Worm (Caenorhabditis elegans) whole organism, midembryonic: Measurements from ENCODE around the gene Y45F10C.1.

ENCODE experiments used
- T22C8.4 ChIP-seq: fragments of 200-800 bp; sonication (Bioruptor generic); IDR thresholded peaks from 2 replicates; pipeline ENCODE4 v1.3.6; 2022; ENCODE audit warnings: missing genetic modification characterization, missing compliant biosample characterization
- flt-1 ChIP-seq: fragments of 200-800 bp; sonication (Bioruptor generic); IDR thresholded peaks from 2 replicates; pipeline ENCODE4 v1.3.6; 2022; ENCODE audit warnings: missing genetic modification characterization, missing compliant biosample characterization
- klf-2 ChIP-seq: fragments of 200-800 bp; sonication (Bioruptor generic); conservative IDR thresholded peaks from 2 replicates; pipeline ENCODE4 v1.3.6; 2022; ENCODE audit warnings: missing genetic modification reagents, missing genetic modification characterization, missing compliant biosample characterization
- ref-1 ChIP-seq: fragments of 200-800 bp; sonication (Bioruptor generic); conservative IDR thresholded peaks from 2 replicates; pipeline ENCODE4 v1.3.6; 2022; ENCODE audit warnings: missing genetic modification reagents, missing genetic modification characterization, missing compliant biosample characterization
- tab-1 ChIP-seq: fragments of 200-800 bp; sonication (Bioruptor generic); IDR thresholded peaks from 2 replicates; pipeline ENCODE4 v1.3.6; 2022; ENCODE audit warnings: missing genetic modification characterization, missing compliant biosample characterization
- ztf-23 ChIP-seq: fragments of 200-800 bp; sonication (Bioruptor generic); IDR thresholded peaks from 2 replicates; pipeline ENCODE4 v1.3.6; 2022; ENCODE audit warnings: missing genetic modification reagents, missing genetic modification characterization, missing compliant biosample characterization

DNA sequence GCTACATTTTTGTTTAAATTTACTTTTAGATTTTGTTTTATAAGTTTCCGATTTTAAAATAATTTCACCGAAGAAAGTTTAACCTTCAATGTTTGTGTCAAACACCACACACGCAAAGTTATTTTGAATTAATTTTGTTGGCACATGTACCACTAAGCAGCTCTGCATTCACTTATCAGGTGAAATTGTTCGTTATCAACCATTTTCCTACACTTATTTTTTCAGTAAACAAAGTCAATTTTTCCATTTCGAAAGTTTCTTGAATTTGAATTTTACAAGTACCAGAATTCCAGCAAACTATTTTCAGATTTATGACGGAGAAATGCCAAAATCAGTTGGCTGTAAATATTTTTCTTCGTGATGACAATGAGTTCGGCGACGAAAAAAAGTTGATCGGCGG, 40.1 kb downstream of the Y45F10C.1 start, which contains the start of gene C08F11.3:
- no peak for TF ChIP-seq tab-1 (GFP tag; lab: Robert Waterston, UW)
- no peak for TF ChIP-seq klf-2 (GFP tag; lab: Robert Waterston, UW)
- no peak for TF ChIP-seq T22C8.4 (GFP tag; lab: Robert Waterston, UW)
- no peak for TF ChIP-seq flt-1
- no peak for TF ChIP-seq ztf-23 (GFP tag; lab: Robert Waterston, UW)
- TF ChIP-seq ref-1 (GFP tag; lab: Robert Waterston, UW) = no peak
